Fruit fly (Drosophila melanogaster) whole organism: ENCODE measurements around the gene CG5835.

Experiments
- CG8478 ChIP-seq: fragments of >200 bp; optimal IDR thresholded peaks from 2 replicates; lab custom pipeline; 2018; ENCODE audit warnings: inconsistent platforms
- Dll ChIP-seq: fragments of >200 bp; optimal IDR thresholded peaks from 2 replicates; lab custom pipeline; 2017
- EcR ChIP-seq, 2 experiments: fragments of >200 bp; optimal IDR thresholded peaks; 2 replicates each; lab custom pipeline; 2017; ENCODE audit warnings: missing biosample characterization in 2 of 2, missing genetic modification characterization in 2 of 2, missing genetic modification reagents in 2 of 2
- pan ChIP-seq: fragments of >200 bp; optimal IDR thresholded peaks from 2 replicates; lab custom pipeline; 2017
- psq ChIP-seq: fragments of >200 bp; optimal IDR thresholded peaks from 2 replicates; lab custom pipeline; 2017
- usp ChIP-seq: fragments of >200 bp; optimal IDR thresholded peaks from 2 replicates; lab custom pipeline; 2017; ENCODE audit warnings: missing biosample characterization, missing genetic modification characterization, mixed read lengths

The CG5835 gene

DNA sequence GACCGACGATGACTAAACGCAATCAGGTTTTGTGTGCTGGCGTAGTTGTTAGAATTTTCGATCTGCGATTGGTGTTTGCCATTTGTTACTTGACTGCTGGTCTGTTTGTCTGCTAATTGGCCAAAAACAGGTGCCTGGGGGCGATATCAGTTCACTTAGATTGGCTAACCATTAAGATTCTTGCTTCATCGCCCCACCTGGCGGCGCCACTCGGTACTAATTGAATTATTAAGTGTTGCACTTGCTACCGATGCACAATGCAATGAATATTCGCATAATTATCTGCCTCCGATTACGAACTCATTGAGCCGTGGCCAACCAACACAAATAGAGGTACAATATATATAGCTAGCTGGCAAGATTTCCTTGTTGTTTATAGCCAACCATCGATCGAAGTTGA lies 50.3 kb downstream of the CG5835 start:
- TF ChIP-seq EcR (GFP tag; optimal IDR thresholded peaks at IDR 0.05; lab: Kevin White, UChicago) (no peak), usp (no peak), psq (lab: Kevin White, UChicago) (no peak), CG8478 (lab: Kevin White, UChicago) (no peak), pan (no peak), Dll (lab: Kevin White, UChicago) (no peak)

DNA sequence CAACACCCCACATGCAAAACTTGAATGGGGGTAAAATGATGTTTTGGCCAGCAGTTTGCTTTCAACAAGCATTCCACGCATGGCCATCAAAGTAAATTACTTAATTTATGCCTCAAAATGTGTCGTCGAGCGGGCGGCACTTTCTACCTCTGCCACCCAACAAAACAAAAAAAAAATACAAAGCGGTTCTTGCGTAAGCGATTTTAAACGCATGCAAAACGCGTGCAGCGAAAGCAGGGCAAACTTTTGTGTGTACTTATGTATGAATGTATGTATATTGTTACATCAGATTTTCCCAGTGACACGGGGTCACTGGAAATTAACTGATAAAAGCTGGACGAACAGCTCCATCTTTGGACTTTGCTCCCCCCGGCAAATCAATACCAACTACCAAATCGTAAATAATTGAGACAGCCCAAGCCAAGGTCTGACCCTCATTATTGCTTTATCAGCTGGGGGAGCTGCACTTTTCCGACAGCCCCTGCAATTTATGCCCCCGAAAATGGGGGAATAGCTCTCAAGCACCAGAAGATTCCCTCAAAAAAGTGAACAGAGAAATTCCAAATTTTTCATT lies 52.1 kb downstream of the CG5835 start:
- no peak for TF ChIP-seq psq (lab: Kevin White, UChicago)
- TF ChIP-seq Dll (lab: Kevin White, UChicago) = no peak
- no peak for TF ChIP-seq pan

DNA sequence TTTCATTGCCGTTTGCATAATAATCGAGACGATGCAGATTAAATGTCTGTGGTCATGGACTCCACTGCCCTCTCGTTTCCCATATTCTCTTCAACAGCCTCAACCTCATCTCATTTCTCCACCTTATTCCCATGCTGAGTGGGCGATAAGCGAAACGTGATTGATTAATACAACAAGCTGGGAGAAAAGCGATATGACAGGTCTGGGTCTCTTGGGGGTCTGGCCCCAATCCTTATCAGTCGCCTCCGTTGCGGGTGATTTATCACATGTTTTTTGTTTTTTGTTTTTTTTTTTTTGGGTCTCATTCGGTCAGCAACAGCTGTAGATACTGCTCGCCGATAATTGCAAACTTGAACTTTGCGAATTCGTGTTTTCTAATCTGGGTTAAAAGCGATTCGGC lies 53.4 kb downstream of the CG5835 start:
- TF ChIP-seq psq (lab: Kevin White, UChicago) (no peak), Dll (lab: Kevin White, UChicago) (no peak), CG8478 (lab: Kevin White, UChicago) (no peak), EcR (GFP tag; optimal IDR thresholded peaks at IDR 0.05; lab: Kevin White, UChicago) (no peak), pan (no peak), usp (no peak)
